Worm (Caenorhabditis elegans): ENCODE data around the gene F40G9.9.

The F40G9.9 gene

DNA sequence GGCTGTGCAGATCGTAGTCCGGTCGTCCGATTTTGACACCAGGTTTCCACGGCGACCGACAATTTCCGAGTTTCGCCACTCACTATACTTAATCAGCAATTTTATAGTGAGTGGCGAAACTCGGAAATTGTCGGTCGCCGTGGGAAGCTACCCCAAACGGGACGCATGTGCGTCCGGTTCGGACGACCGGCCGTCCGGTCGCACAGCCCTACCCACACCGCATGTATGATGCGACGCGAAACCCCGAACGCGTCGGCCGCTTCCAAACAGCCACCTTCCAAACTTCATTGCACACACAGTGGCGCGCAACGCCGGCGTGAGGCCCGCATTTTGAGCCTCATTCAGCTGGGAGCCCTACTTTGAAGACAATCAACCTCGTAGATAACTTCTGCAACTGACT is 20.4 kb downstream of the F40G9.9 start:
- TF ChIP-seq tra-4 (tag; optimal IDR thresholded peaks at IDR 0.05) (no peak), B0310.2 (tag; optimal IDR thresholded peaks at IDR 0.05) (no peak), ceh-36 (tag; optimal IDR thresholded peaks at IDR 0.05) (no peak), tbx-11 (GFP tag; IDR thresholded peaks at IDR 0.05) (no peak), hmg-4 (GFP tag; optimal IDR thresholded peaks at IDR 0.05) (no peak), hnd-1 (tag; optimal IDR thresholded peaks at IDR 0.05) (no peak), tbx-37 (GFP tag; conservative IDR thresholded peaks at IDR 0.05) (no peak), sea-1 (GFP tag; conservative IDR thresholded peaks at IDR 0.05) (no peak), hmbx-1 (tag; optimal IDR thresholded peaks at IDR 0.05) (no peak), ama-1 (optimal IDR thresholded peaks at IDR 0.05) (no peak), ceh-13 (GFP tag; optimal IDR thresholded peaks at IDR 0.05) (no peak), scrt-1 (GFP tag; IDR thresholded peaks at IDR 0.05) (no peak), aly-1 (tag; optimal IDR thresholded peaks at IDR 0.05) (no peak), pes-1 (GFP tag; IDR thresholded peaks at IDR 0.05) (no peak), ets-7 (tag; optimal IDR thresholded peaks at IDR 0.05) (no peak), flt-1 (GFP tag; IDR thresholded peaks at IDR 0.05) (no peak), F13C5.2 (tag; optimal IDR thresholded peaks at IDR 0.05) (no peak)

DNA sequence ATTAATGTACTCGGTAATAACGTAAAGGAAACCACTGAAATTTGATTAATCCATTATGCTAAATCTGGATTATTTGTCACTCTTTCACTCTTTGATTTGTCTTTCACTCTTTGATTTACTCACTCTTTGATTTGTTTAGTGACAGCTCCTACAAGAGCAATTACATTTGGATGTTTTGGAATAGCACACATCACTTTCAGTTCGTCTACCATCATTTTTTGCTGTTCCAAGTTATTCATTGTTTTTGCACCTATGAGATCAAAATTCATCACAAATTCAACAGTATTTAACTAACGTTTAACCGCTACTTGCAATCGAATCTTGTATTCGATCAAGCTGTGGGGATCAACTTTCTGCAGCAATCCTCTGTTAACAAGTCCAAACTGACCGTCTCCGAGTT is 22.4 kb downstream of the F40G9.9 start:
- TF ChIP-seq scrt-1 (GFP tag; IDR thresholded peaks at IDR 0.05) (no peak), ceh-36 (tag; optimal IDR thresholded peaks at IDR 0.05) (no peak), tra-4 (tag; optimal IDR thresholded peaks at IDR 0.05) (no peak)

DNA sequence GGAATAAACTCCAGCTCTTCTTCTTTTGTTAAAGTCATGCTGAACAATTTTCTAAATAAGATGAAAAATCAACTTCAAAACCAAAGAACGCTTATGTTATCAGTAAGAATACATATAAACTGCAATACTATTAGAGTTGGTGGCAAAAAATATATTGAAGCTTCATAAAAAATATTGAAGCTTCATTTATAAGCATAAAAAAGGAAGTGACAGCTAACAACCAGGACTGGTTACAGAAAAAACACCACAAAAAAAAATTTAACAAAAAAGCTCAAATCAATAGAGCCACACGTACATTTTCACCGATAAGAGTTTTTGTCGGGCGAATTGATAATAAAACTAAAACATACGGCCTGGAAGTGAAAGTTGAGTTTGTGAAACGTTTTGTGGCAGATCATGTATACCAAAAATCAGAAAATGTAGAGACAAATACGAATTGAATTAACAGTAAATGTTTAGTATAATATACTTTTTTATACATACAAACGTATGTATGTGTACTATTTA is 23.9 kb downstream of the F40G9.9 start, which contains the start of gene sqst-5:
Gene sqst-5, minus strand, starts transcription at position 51 of the 507 bp plus-strand sequence.
- TF ChIP-seq aly-1 (tag; optimal IDR thresholded peaks at IDR 0.05), result no peak
- TF ChIP-seq ceh-13 (GFP tag; optimal IDR thresholded peaks at IDR 0.05), result no peak

DNA sequence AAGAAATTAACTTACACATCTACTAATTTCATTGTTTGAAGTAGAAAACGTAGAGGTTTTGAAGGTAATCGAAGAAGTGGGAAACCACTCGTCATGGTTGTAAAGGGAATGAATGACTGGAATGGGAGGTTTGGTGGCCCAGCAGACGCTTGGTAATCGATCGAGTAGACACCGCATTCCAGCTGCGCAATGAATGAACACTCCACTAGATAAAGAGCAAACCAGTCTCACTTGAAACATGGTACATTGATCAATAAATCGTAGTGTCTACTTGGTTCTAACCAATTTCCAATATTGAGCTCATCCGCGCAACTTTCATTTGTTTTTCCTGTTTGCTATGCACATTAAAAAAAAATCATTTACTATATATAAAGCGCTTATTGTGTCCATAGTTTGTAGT is 25.1 kb downstream of the F40G9.9 start, which contains the start of gene fbxb-84:
Gene fbxb-84, minus strand, starts transcription at position 101 of the 400 bp plus-strand sequence.
- TF ChIP-seq aly-1 (tag; optimal IDR thresholded peaks at IDR 0.05) (no peak), tbx-37 (GFP tag; conservative IDR thresholded peaks at IDR 0.05) (no peak), tbx-11 (GFP tag; IDR thresholded peaks at IDR 0.05) (no peak), hnd-1 (tag; optimal IDR thresholded peaks at IDR 0.05) (no peak)

DNA sequence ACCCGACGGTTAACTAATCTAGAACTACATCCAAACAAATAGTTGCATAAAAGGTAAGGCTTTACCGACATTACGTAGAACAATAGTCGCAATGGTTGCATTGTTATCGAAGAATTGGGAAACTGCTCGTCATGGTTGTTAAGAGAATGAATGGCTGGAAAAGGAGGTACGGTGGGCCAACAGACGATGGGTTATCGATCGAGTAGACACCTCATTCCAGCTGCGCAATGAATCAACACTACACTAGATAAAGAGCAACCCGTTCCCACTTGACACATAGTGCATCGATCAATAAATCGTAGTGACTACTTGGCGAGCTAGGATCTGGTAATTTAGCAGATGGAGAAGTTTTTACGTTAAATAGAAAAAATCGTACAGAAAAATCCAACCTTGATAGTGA is 26.4 kb downstream of the F40G9.9 start, which contains the start of the genes T17A3.12 and fbxb-83:
Gene T17A3.12, minus strand, starts transcription at position 101 of the 400 bp plus-strand sequence.
Gene fbxb-83, minus strand, starts transcription at position 134 of the 400 bp plus-strand sequence.
- no peak for TF ChIP-seq ceh-13 (GFP tag; optimal IDR thresholded peaks at IDR 0.05)
- TF ChIP-seq B0310.2 (tag; optimal IDR thresholded peaks at IDR 0.05), result no peak
- TF ChIP-seq flt-1 (GFP tag; IDR thresholded peaks at IDR 0.05), result no peak
- TF ChIP-seq scrt-1 (GFP tag; IDR thresholded peaks at IDR 0.05), result no peak
- no peak for TF ChIP-seq aly-1 (tag; optimal IDR thresholded peaks at IDR 0.05)
- TF ChIP-seq hmg-4 (GFP tag; optimal IDR thresholded peaks at IDR 0.05), result no peak
- no peak for TF ChIP-seq tbx-11 (GFP tag; IDR thresholded peaks at IDR 0.05)
- no peak for TF ChIP-seq ets-7 (tag; optimal IDR thresholded peaks at IDR 0.05)
- no peak for TF ChIP-seq tra-4 (tag; optimal IDR thresholded peaks at IDR 0.05)
- no peak for TF ChIP-seq hmbx-1 (tag; optimal IDR thresholded peaks at IDR 0.05)
- no peak for TF ChIP-seq ama-1 (optimal IDR thresholded peaks at IDR 0.05)
- TF ChIP-seq tbx-37 (GFP tag; conservative IDR thresholded peaks at IDR 0.05), result no peak
- no peak for TF ChIP-seq hnd-1 (tag; optimal IDR thresholded peaks at IDR 0.05)
- TF ChIP-seq ceh-36 (tag; optimal IDR thresholded peaks at IDR 0.05), result no peak
- no peak for TF ChIP-seq F13C5.2 (tag; optimal IDR thresholded peaks at IDR 0.05)
- TF ChIP-seq pes-1 (GFP tag; IDR thresholded peaks at IDR 0.05), result no peak
- TF ChIP-seq sea-1 (GFP tag; conservative IDR thresholded peaks at IDR 0.05), result no peak

DNA sequence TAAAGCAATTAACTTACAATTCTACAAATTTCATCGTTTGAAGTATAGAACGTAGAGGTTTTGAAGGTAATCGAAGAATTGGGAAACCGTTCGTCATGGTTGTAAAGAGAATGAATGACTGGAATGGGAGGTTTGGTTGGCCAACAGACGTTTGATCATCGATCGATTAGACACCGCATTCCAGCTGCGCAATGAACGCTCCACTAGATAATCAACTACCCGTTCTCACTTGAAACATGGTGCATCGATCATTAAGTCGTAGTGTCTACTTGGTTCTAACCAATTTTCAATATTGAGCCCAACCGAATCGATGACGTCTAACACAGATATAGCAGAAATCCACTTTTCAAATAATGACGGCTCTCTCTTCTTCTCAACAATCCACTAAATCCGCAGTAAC is 28.4 kb downstream of the F40G9.9 start, which contains the start of gene fbxb-82:
Gene fbxb-82, minus strand, starts transcription at position 101 of the 400 bp plus-strand sequence.
- TF ChIP-seq aly-1 (tag; optimal IDR thresholded peaks at IDR 0.05) (no peak), flt-1 (GFP tag; IDR thresholded peaks at IDR 0.05) (no peak), ama-1 (optimal IDR thresholded peaks at IDR 0.05) (no peak), hmg-4 (GFP tag; optimal IDR thresholded peaks at IDR 0.05) (no peak), ets-7 (tag; optimal IDR thresholded peaks at IDR 0.05) (no peak), sea-1 (GFP tag; conservative IDR thresholded peaks at IDR 0.05) (no peak), hmbx-1 (tag; optimal IDR thresholded peaks at IDR 0.05) (no peak), tbx-11 (GFP tag; IDR thresholded peaks at IDR 0.05) (no peak), F13C5.2 (tag; optimal IDR thresholded peaks at IDR 0.05) (no peak), tbx-37 (GFP tag; conservative IDR thresholded peaks at IDR 0.05) (no peak), pes-1 (GFP tag; IDR thresholded peaks at IDR 0.05) (no peak), tra-4 (tag; optimal IDR thresholded peaks at IDR 0.05) (no peak)

DNA sequence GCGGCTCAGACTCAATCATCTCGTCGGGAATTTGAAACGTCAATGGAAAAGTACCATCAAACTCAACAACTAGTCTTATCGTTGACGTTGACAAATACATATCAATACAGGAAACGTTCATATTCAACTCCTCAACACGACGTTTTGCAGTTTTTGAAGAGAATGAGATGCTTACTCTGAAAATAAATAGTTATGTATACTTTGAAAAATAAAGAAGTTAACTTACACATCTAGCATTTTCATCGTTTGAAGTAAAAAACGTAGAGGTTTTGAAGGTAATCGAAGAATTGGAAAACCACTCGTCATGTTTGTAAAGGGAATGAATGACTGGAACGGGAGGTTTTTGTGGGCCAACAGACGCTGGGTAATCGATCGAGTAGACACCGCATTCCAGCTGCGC is 30.6 kb downstream of the F40G9.9 start, which contains the start of gene fbxb-81:
Gene fbxb-81, minus strand, starts transcription at position 314 of the 400 bp plus-strand sequence.
- no peak for TF ChIP-seq pes-1 (GFP tag; IDR thresholded peaks at IDR 0.05)
- TF ChIP-seq ceh-13 (GFP tag; optimal IDR thresholded peaks at IDR 0.05), result no peak
- TF ChIP-seq tbx-11 (GFP tag; IDR thresholded peaks at IDR 0.05), result no peak
- no peak for TF ChIP-seq scrt-1 (GFP tag; IDR thresholded peaks at IDR 0.05)

DNA sequence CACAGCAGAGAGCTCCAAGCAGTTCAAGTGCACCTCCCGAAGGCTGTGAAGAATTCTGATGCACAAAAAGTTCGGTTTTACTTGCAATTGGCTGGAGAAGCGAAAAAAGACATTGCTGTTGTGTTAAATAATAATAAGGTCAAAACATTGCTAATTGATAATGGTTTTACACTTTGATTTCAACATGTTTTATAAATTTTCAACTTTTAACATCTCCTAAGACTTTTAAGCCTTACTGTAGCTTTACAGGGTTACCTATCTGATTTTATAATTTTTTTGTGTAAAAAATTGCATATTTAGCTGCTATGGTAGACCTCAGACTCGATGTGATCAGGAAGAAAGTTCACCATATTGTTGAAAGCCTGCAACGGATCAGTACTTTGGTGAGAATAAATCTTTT is 37.3 kb downstream of the F40G9.9 start, which contains the start of gene pals-25:
Gene pals-25, plus strand, starts transcription at position 301 of the 400 bp plus-strand sequence.
- TF ChIP-seq flt-1 (GFP tag; IDR thresholded peaks at IDR 0.05) (no peak), hmg-4 (GFP tag; optimal IDR thresholded peaks at IDR 0.05) (no peak)

DNA sequence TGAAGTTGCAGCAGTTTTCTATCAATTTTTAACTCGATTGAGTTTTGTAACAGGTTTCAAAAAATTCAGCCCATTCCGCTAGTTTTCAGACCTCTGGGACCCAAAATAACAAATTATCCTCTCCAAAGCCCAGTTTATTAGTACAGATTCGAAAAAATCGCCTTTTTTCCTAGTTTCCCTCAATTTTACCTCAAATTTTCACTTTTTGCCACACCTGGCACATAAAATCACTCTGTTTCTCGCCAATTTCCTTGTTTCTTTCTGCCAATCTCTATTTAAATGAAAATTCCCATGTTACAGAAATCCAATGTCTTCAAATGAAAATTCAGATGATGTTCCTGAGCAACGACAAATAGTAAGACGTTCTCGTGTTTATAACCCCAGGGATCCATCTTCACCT is 39.4 kb downstream of the F40G9.9 start, which contains the start of gene pals-22:
Gene pals-22, plus strand, starts transcription at position 301 of the 400 bp plus-strand sequence.
- TF ChIP-seq ceh-13 (GFP tag; optimal IDR thresholded peaks at IDR 0.05) (no peak), tbx-11 (GFP tag; IDR thresholded peaks at IDR 0.05) (no peak), B0310.2 (tag; optimal IDR thresholded peaks at IDR 0.05) (no peak), tbx-37 (GFP tag; conservative IDR thresholded peaks at IDR 0.05) (no peak), tra-4 (tag; optimal IDR thresholded peaks at IDR 0.05) (no peak), hnd-1 (tag; optimal IDR thresholded peaks at IDR 0.05) (no peak), F13C5.2 (tag; optimal IDR thresholded peaks at IDR 0.05) (no peak), hmbx-1 (tag; optimal IDR thresholded peaks at IDR 0.05) (no peak), aly-1 (tag; optimal IDR thresholded peaks at IDR 0.05) (no peak)

Data from whole organism, early embryonic.